Fruit fly (Drosophila melanogaster) whole organism, embryonic: ENCODE data around the gene Mst98Cb.
A peak's percentile ranks its signal among the peaks of the same experiment; 100 is the strongest.

Experiments
- CG10267 ChIP-seq: fragments of 200-800 bp; sonication (Bioruptor generic); optimal IDR thresholded peaks from 2 replicates; lab custom pipeline; 2018; ENCODE audit warnings: missing biosample characterization, mild to moderate bottlenecking, missing genetic modification characterization, moderate library complexity
- CG10274 ChIP-seq: fragments of 200-800 bp; sonication (Bioruptor generic); optimal IDR thresholded peaks from 3 replicates; lab custom pipeline; 2017; ENCODE audit warnings: missing biosample characterization, mild to moderate bottlenecking, missing genetic modification characterization
- CG11247 ChIP-seq: fragments of 200-800 bp; sonication (Bioruptor generic); IDR thresholded peaks from 2 replicates; pipeline ENCODE4 v1.3.6; 2022; ENCODE audit warnings: missing biosample characterization, missing genetic modification characterization
- CG12155 ChIP-seq: fragments of 200-800 bp; sonication (Bioruptor generic); optimal IDR thresholded peaks from 3 replicates; lab custom pipeline; 2016; ENCODE audit warnings: missing biosample characterization, missing genetic modification characterization
- CG12219 ChIP-seq: fragments of 200-800 bp; sonication (Bioruptor generic); optimal IDR thresholded peaks from 3 replicates; lab custom pipeline; 2018; ENCODE audit warnings: missing biosample characterization, mild to moderate bottlenecking, missing genetic modification characterization
- CG12299 ChIP-seq: fragments of 200-800 bp; sonication (Bioruptor generic); optimal IDR thresholded peaks from 2 replicates; lab custom pipeline; 2018; ENCODE audit warnings: missing biosample characterization, mild to moderate bottlenecking, missing genetic modification characterization
- CG14710 ChIP-seq: fragments of 200-800 bp; sonication (Bioruptor generic); optimal IDR thresholded peaks from 3 replicates; lab custom pipeline; 2019; ENCODE audit warnings: missing biosample characterization, mild to moderate bottlenecking, missing genetic modification characterization, moderate library complexity
- CG15514 ChIP-seq: fragments of 200-800 bp; sonication (Bioruptor generic); optimal IDR thresholded peaks from 3 replicates; lab custom pipeline; 2017; ENCODE audit warnings: missing biosample characterization, missing genetic modification characterization, mild to moderate bottlenecking, moderate library complexity, missing genetic modification reagents
- CG16815 ChIP-seq: fragments of 200-800 bp; sonication (Bioruptor generic); optimal IDR thresholded peaks from 3 replicates; lab custom pipeline; 2017; ENCODE audit warnings: missing biosample characterization, mild to moderate bottlenecking, missing genetic modification characterization
- CG16863 ChIP-seq: fragments of 200-800 bp; sonication (Bioruptor generic); optimal IDR thresholded peaks from 3 replicates; lab custom pipeline; 2016; ENCODE audit warnings: missing biosample characterization, missing genetic modification characterization
- CG17359 ChIP-seq: fragments of 200-800 bp; sonication (Bioruptor generic); optimal IDR thresholded peaks from 3 replicates; lab custom pipeline; 2018; ENCODE audit warnings: missing biosample characterization, mild to moderate bottlenecking, missing genetic modification characterization, moderate library complexity
- CG17361 ChIP-seq: fragments of 200-800 bp; sonication (Bioruptor generic); IDR thresholded peaks from 3 replicates; pipeline ENCODE4 v1.3.6; 2022; ENCODE audit warnings: missing biosample characterization, missing genetic modification characterization
- CG34224 ChIP-seq: fragments of 200-800 bp; sonication (Bioruptor generic); IDR thresholded peaks from 3 replicates; pipeline ENCODE4 v1.3.6; 2022; ENCODE audit warnings: missing biosample characterization, missing genetic modification characterization; ENCODE audit not compliant: partially characterized antibody
- CG3838 ChIP-seq: fragments of 200-800 bp; sonication (Bioruptor generic); optimal IDR thresholded peaks from 3 replicates; lab custom pipeline; 2016; ENCODE audit warnings: missing biosample characterization, missing genetic modification characterization
- CG4328 ChIP-seq: fragments of 200-800 bp; sonication (Bioruptor generic); optimal IDR thresholded peaks from 3 replicates; lab custom pipeline; 2017; ENCODE audit warnings: missing biosample characterization, missing genetic modification reagents, missing genetic modification characterization
- CG6254 ChIP-seq: fragments of 200-800 bp; sonication (Bioruptor generic); optimal IDR thresholded peaks from 3 replicates; lab custom pipeline; 2017; ENCODE audit warnings: mild to moderate bottlenecking, missing biosample characterization, missing genetic modification reagents, missing genetic modification characterization
- CG6765 ChIP-seq: fragments of 200-800 bp; sonication (Bioruptor generic); optimal IDR thresholded peaks from 3 replicates; lab custom pipeline; 2017; ENCODE audit warnings: missing biosample characterization, mild to moderate bottlenecking, missing genetic modification characterization
- CG7928 ChIP-seq: fragments of 200-800 bp; sonication (Bioruptor generic); optimal IDR thresholded peaks from 2 replicates; lab custom pipeline; 2017; ENCODE audit warnings: missing biosample characterization, mild to moderate bottlenecking, missing genetic modification characterization
- CG8281 ChIP-seq: fragments of 200-800 bp; sonication (Bioruptor generic); optimal IDR thresholded peaks from 2 replicates; lab custom pipeline; 2018; ENCODE audit warnings: missing biosample characterization, mild to moderate bottlenecking, missing genetic modification characterization, moderate library complexity
- CG9609 ChIP-seq: fragments of 200-800 bp; sonication (Bioruptor generic); optimal IDR thresholded peaks from 3 replicates; lab custom pipeline; 2016; ENCODE audit warnings: missing biosample characterization, missing genetic modification characterization
- Dip2 ChIP-seq: fragments of 200-800 bp; sonication (Bioruptor generic); IDR thresholded peaks from 2 replicates; pipeline ENCODE4 v1.3.6; 2022; ENCODE audit warnings: missing biosample characterization, missing genetic modification characterization
- Doc2 ChIP-seq: fragments of 200-800 bp; sonication (Bioruptor generic); IDR thresholded peaks from 2 replicates; pipeline ENCODE4 v1.3.6; 2022; ENCODE audit warnings: missing biosample characterization, missing genetic modification characterization
- Dref ChIP-seq: fragments of 200-800 bp; sonication (Bioruptor generic); IDR thresholded peaks from 2 replicates; pipeline ENCODE4 v1.3.6; 2022; ENCODE audit warnings: missing biosample characterization, missing genetic modification characterization
- H2.0 ChIP-seq: fragments of 200-800 bp; sonication (Bioruptor generic); IDR thresholded peaks from 2 replicates; pipeline ENCODE4 v1.3.6; 2022; ENCODE audit warnings: missing biosample characterization, missing genetic modification characterization
- Hr3 ChIP-seq: fragments of 200-800 bp; sonication (Bioruptor generic); optimal IDR thresholded peaks from 3 replicates; lab custom pipeline; 2016; ENCODE audit warnings: missing biosample characterization, missing genetic modification characterization
- NC2α ChIP-seq: fragments of 200-800 bp; sonication (Bioruptor generic); optimal IDR thresholded peaks from 2 replicates; lab custom pipeline; 2016; ENCODE audit warnings: missing biosample characterization, missing genetic modification characterization
- Ravus ChIP-seq: fragments of 200-800 bp; sonication (Bioruptor generic); IDR thresholded peaks from 2 replicates; pipeline ENCODE4 v1.3.6; 2022; ENCODE audit warnings: missing biosample characterization, missing genetic modification characterization
- Usf ChIP-seq: fragments of 200-800 bp; sonication (Bioruptor generic); optimal IDR thresholded peaks from 2 replicates; lab custom pipeline; 2017; ENCODE audit warnings: missing genotype, missing biosample characterization, missing genetic modification characterization
- ab ChIP-seq: fragments of 200-800 bp; sonication (Bioruptor generic); optimal IDR thresholded peaks from 2 replicates; lab custom pipeline; 2016; ENCODE audit warnings: missing biosample characterization, missing genetic modification characterization
- ash1 ChIP-seq: fragments of 200-800 bp; sonication (Bioruptor generic); optimal IDR thresholded peaks from 2 replicates; lab custom pipeline; 2018; ENCODE audit warnings: missing biosample characterization, mild to moderate bottlenecking, missing genetic modification characterization
- danr ChIP-seq: fragments of 200-800 bp; sonication (Bioruptor generic); IDR thresholded peaks from 2 replicates; pipeline ENCODE4 v1.3.6; 2022; ENCODE audit warnings: missing biosample characterization, missing genetic modification characterization
- emc ChIP-seq: fragments of 200-800 bp; sonication (Bioruptor generic); optimal IDR thresholded peaks from 2 replicates; lab custom pipeline; 2016; ENCODE audit warnings: missing biosample characterization, missing genetic modification characterization
- eve ChIP-seq, 2 experiments: fragments of >200 bp; optimal IDR thresholded peaks; 2 replicates each; lab custom pipeline; 2017; ENCODE audit warnings: missing biosample characterization in 2 of 2, missing genetic modification characterization in 2 of 2
- eyg ChIP-seq: fragments of 200-800 bp; sonication (Bioruptor generic); optimal IDR thresholded peaks from 3 replicates; lab custom pipeline; 2016; ENCODE audit warnings: missing biosample characterization, missing genetic modification characterization
- gro ChIP-seq: fragments of 200-800 bp; sonication (Bioruptor generic); optimal IDR thresholded peaks from 2 replicates; lab custom pipeline; 2016; ENCODE audit warnings: missing biosample characterization, missing genetic modification characterization
- ham ChIP-seq: fragments of 200-800 bp; sonication (Bioruptor generic); IDR thresholded peaks from 2 replicates; pipeline ENCODE4 v1.3.6; 2022; ENCODE audit warnings: missing biosample characterization, missing genetic modification characterization
- hb ChIP-seq: fragments of 200-800 bp; sonication (Bioruptor generic); IDR thresholded peaks from 3 replicates; pipeline ENCODE4 v1.3.6; 2022; ENCODE audit warnings: missing biosample characterization, missing genetic modification characterization; ENCODE audit not compliant: partially characterized antibody
- inv ChIP-seq: fragments of 200-800 bp; sonication (Bioruptor generic); IDR thresholded peaks from 2 replicates; pipeline ENCODE4 v1.3.6; 2022; ENCODE audit warnings: missing biosample characterization, missing genetic modification characterization; ENCODE audit not compliant: partially characterized antibody
- kah ChIP-seq: fragments of 200-800 bp; sonication (Bioruptor generic); optimal IDR thresholded peaks from 2 replicates; lab custom pipeline; 2018; ENCODE audit warnings: missing biosample characterization, mild to moderate bottlenecking, missing genetic modification characterization
- nau ChIP-seq: fragments of 200-800 bp; sonication (Bioruptor generic); optimal IDR thresholded peaks from 3 replicates; lab custom pipeline; 2017; ENCODE audit warnings: missing biosample characterization, mild to moderate bottlenecking, missing genetic modification characterization, missing genetic modification reagents
- psq ChIP-seq: fragments of 200-800 bp; sonication (Bioruptor generic); optimal IDR thresholded peaks from 2 replicates; lab custom pipeline; 2017; ENCODE audit warnings: missing biosample characterization, missing genetic modification characterization
- ranshi ChIP-seq: fragments of 200-800 bp; sonication (Bioruptor generic); IDR thresholded peaks from 2 replicates; pipeline ENCODE4 v1.3.6; 2022; ENCODE audit warnings: missing biosample characterization, missing genetic modification characterization
- seq ChIP-seq: fragments of 200-800 bp; sonication (Bioruptor generic); IDR thresholded peaks from 2 replicates; pipeline ENCODE4 v1.3.6; 2022; ENCODE audit warnings: missing biosample characterization, missing genetic modification characterization
- shn ChIP-seq: fragments of 200-800 bp; sonication (Bioruptor generic); optimal IDR thresholded peaks from 3 replicates; lab custom pipeline; 2016; ENCODE audit warnings: missing biosample characterization, missing genetic modification characterization
- slbo ChIP-seq: fragments of 200-800 bp; sonication (Bioruptor generic); IDR thresholded peaks from 2 replicates; pipeline ENCODE4 v1.3.6; 2022; ENCODE audit warnings: missing biosample characterization, missing genetic modification characterization
- so ChIP-seq: fragments of 200-800 bp; sonication (Bioruptor generic); IDR thresholded peaks from 3 replicates; pipeline ENCODE4 v1.3.6; 2022; ENCODE audit warnings: missing biosample characterization, missing genetic modification characterization
- tin ChIP-seq: fragments of 200-800 bp; sonication (Bioruptor generic); optimal IDR thresholded peaks from 3 replicates; lab custom pipeline; 2016; ENCODE audit warnings: missing biosample characterization, missing genetic modification characterization
- tx ChIP-seq: fragments of 200-800 bp; sonication (Bioruptor generic); optimal IDR thresholded peaks from 2 replicates; lab custom pipeline; 2016; ENCODE audit warnings: missing biosample characterization, missing genetic modification characterization
- unc-4 ChIP-seq: fragments of 200-800 bp; sonication (Bioruptor generic); IDR thresholded peaks from 2 replicates; pipeline ENCODE4 v1.3.6; 2022; ENCODE audit warnings: missing biosample characterization, missing genetic modification characterization; ENCODE audit not compliant: partially characterized antibody
- wek ChIP-seq: fragments of 200-800 bp; sonication (Bioruptor generic); optimal IDR thresholded peaks from 3 replicates; lab custom pipeline; 2018; ENCODE audit warnings: missing biosample characterization, mild to moderate bottlenecking, missing genetic modification characterization, moderate library complexity

Gene Mst98Cb

dm6 chr3R:28336046-28336771 is 43.6 kb downstream of the Mst98Cb start, which contains the start of gene larp (continued):
- no peak for TF ChIP-seq Dip2 (GFP tag; lab: Robert Waterston, UW)
- no peak for TF ChIP-seq CG6765 (GFP tag; lab: Kevin White, UChicago)
- TF ChIP-seq Hr3 (GFP tag; lab: Kevin White, UChicago) = peak; percentile 63
- peak; percentile 72 for TF ChIP-seq tin (GFP tag; lab: Kevin White, UChicago)
- peak; percentile 69 for TF ChIP-seq CG14710 (tag; lab: Kevin White, UChicago)
- TF ChIP-seq CG17359 (tag; lab: Kevin White, UChicago) = peak; percentile 51
- no peak for TF ChIP-seq CG6254 (GFP tag; lab: Kevin White, UChicago)
- TF ChIP-seq CG12299 (tag; lab: Kevin White, UChicago) = peak; percentile 6
- no peak for TF ChIP-seq CG8281
- no peak for TF ChIP-seq kah (GFP tag; lab: Kevin White, UChicago)
- peak; percentile 79 for TF ChIP-seq ranshi (GFP tag; lab: Robert Waterston, UW)
- TF ChIP-seq ham = no peak
- TF ChIP-seq NC2α (GFP tag; lab: Kevin White, UChicago) = peak; percentile 51
- peak; percentile 86 for TF ChIP-seq psq (GFP tag; lab: Kevin White, UChicago)
- peak; percentile 84 for TF ChIP-seq unc-4
- no peak for TF ChIP-seq nau (GFP tag; lab: Kevin White, UChicago)
- no peak for TF ChIP-seq Doc2
- TF ChIP-seq CG3838 (GFP tag; lab: Kevin White, UChicago) = peak; percentile 23
- peak; percentile 11 for TF ChIP-seq CG4328
- TF ChIP-seq CG34224 (GFP tag; lab: Robert Waterston, UW) = peak; percentile 91
- no peak for TF ChIP-seq eve (GFP tag; optimal IDR thresholded peaks at IDR 0.05; lab: Kevin White, UChicago)
- no peak for TF ChIP-seq CG12219 (GFP tag; lab: Kevin White, UChicago)
- peak; percentile 39 for TF ChIP-seq CG10267 (tag; lab: Kevin White, UChicago)
- peak; percentile 63 for TF ChIP-seq tx (GFP tag; lab: Kevin White, UChicago)
- TF ChIP-seq gro (GFP tag; lab: Kevin White, UChicago) = peak; percentile 74
- TF ChIP-seq Ravus (GFP tag; lab: Robert Waterston, UW) = no peak
- peak; percentile 67; the same call in 2 of the 3 replicates for TF ChIP-seq CG17361 (GFP tag; lab: Robert Waterston, UW)
- TF ChIP-seq CG16863 (GFP tag; lab: Kevin White, UChicago) = peak; percentile 40
- TF ChIP-seq danr = no peak
- peak; percentile 75 for TF ChIP-seq seq (GFP tag; lab: Robert Waterston, UW)
- peak; percentile 11 for TF ChIP-seq emc (GFP tag; lab: Kevin White, UChicago)
- peak; percentile 58 for TF ChIP-seq CG15514 (GFP tag; lab: Kevin White, UChicago)
- TF ChIP-seq eyg (GFP tag; lab: Kevin White, UChicago) = no peak
- peak; percentile 66 for TF ChIP-seq Dref (GFP tag; lab: Robert Waterston, UW)
- TF ChIP-seq CG10274 (GFP tag; lab: Kevin White, UChicago) = no peak
- peak; percentile 96 for TF ChIP-seq hb (GFP tag; lab: Robert Waterston, UW)
- TF ChIP-seq CG9609 (GFP tag; lab: Kevin White, UChicago) = peak; percentile 70
- no peak for TF ChIP-seq wek (GFP tag; lab: Kevin White, UChicago)
- TF ChIP-seq slbo = peak; percentile 92
- TF ChIP-seq Usf (GFP tag; lab: Kevin White, UChicago) = peak; percentile 53
- peak; percentile 16 for TF ChIP-seq CG7928 (GFP tag; lab: Kevin White, UChicago)
- TF ChIP-seq ash1 (GFP tag; lab: Kevin White, UChicago) = no peak
- TF ChIP-seq ab (GFP tag; lab: Kevin White, UChicago) = no peak
- peak; percentile 96 for TF ChIP-seq inv
- TF ChIP-seq H2.0 (GFP tag; lab: Robert Waterston, UW) = peak; percentile 80
- peak; percentile 66 for TF ChIP-seq CG11247
- TF ChIP-seq CG16815 (GFP tag; lab: Kevin White, UChicago) = peak; percentile 18
- TF ChIP-seq shn (GFP tag; lab: Kevin White, UChicago) = peak; percentile 61
- TF ChIP-seq so = peak; percentile 50; the same call in 1 of the 3 replicates
- peak; percentile 78 for TF ChIP-seq CG12155 (GFP tag; lab: Kevin White, UChicago)
